Worm (Caenorhabditis elegans) whole organism, midembryonic: ENCODE results near the gene nep-13.

ENCODE experiments used
- med-1 ChIP-seq: sonication (generic microtip); optimal IDR thresholded peaks from 2 replicates; lab custom pipeline; 2017; ENCODE audit warnings: missing genetic modification characterization, mild to moderate bottlenecking, missing compliant biosample characterization, antibody characterized with exemption, missing genetic modification reagents; ENCODE audit not compliant: insufficient read depth
- ref-1 ChIP-seq: fragments of 200-800 bp; sonication (Bioruptor generic); conservative IDR thresholded peaks from 2 replicates; pipeline ENCODE4 v1.3.6; 2022; ENCODE audit warnings: missing genetic modification reagents, missing genetic modification characterization, missing compliant biosample characterization
- tab-1 ChIP-seq: fragments of 200-800 bp; sonication (Bioruptor generic); IDR thresholded peaks from 2 replicates; pipeline ENCODE4 v1.3.6; 2022; ENCODE audit warnings: missing genetic modification characterization, missing compliant biosample characterization

DNA sequence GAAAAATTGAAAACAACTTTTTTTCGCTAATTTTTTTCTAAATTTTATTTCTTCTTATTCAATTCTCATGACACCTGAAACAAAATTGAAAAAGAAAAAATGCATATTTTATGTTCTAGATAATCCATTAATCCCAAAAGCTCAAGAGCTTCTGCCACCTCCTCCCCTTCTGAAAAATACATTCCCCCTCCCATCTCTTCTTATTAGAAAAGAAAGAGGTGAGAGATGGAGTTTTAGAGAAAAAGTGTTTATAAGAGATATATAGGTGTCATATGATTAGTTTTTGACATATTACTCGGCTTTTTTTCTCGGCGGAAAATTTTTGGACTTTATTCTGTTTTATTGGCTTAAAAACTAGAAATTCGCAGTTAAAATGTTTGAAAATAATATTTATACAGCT lies 11.9 kb upstream of the nep-13 start:
- no peak for TF ChIP-seq ref-1
- no peak for TF ChIP-seq tab-1 (GFP tag; lab: Robert Waterston, UW)
- TF ChIP-seq med-1, result no peak
